Fruit fly (Drosophila melanogaster) whole organism, embryonic: Measurements from ENCODE around the gene Tengl1.

Experiments used
- Atf6 ChIP-seq: fragments of 200-800 bp; sonication (Bioruptor generic); IDR thresholded peaks from 2 replicates; pipeline ENCODE4 v1.3.6; 2022; ENCODE audit warnings: missing biosample characterization, missing genetic modification characterization
- Bgb ChIP-seq: fragments of 200-800 bp; sonication (Bioruptor generic); IDR thresholded peaks from 2 replicates; pipeline ENCODE4 v1.3.6; 2022; ENCODE audit warnings: missing biosample characterization, missing genetic modification characterization; ENCODE audit not compliant: partially characterized antibody
- CG10274 ChIP-seq: fragments of 200-800 bp; sonication (Bioruptor generic); optimal IDR thresholded peaks from 3 replicates; lab custom pipeline; 2017; ENCODE audit warnings: missing biosample characterization, mild to moderate bottlenecking, missing genetic modification characterization
- CG10462 ChIP-seq: fragments of 200-800 bp; sonication (Bioruptor generic); optimal IDR thresholded peaks from 2 replicates; lab custom pipeline; 2016; ENCODE audit warnings: missing biosample characterization, missing genetic modification characterization
- CG10565 ChIP-seq: fragments of 200-800 bp; sonication (Bioruptor generic); optimal IDR thresholded peaks from 3 replicates; lab custom pipeline; 2016; ENCODE audit warnings: missing biosample characterization, mild to moderate bottlenecking, missing genetic modification characterization
- CG17328 ChIP-seq: fragments of 200-800 bp; sonication (Bioruptor generic); IDR thresholded peaks from 2 replicates; pipeline ENCODE4 v1.3.6; 2022; ENCODE audit warnings: missing biosample characterization, missing genetic modification characterization
- CG17361 ChIP-seq: fragments of 200-800 bp; sonication (Bioruptor generic); IDR thresholded peaks from 3 replicates; pipeline ENCODE4 v1.3.6; 2022; ENCODE audit warnings: missing biosample characterization, missing genetic modification characterization
- CG17612 ChIP-seq: fragments of 200-800 bp; sonication (Bioruptor generic); IDR thresholded peaks from 2 replicates; pipeline ENCODE4 v1.3.6; 2022; ENCODE audit warnings: missing biosample characterization, missing genetic modification characterization
- CG17912 ChIP-seq: fragments of 200-800 bp; sonication (Bioruptor generic); optimal IDR thresholded peaks from 2 replicates; lab custom pipeline; 2018; ENCODE audit warnings: missing biosample characterization, mild to moderate bottlenecking, missing genetic modification characterization
- CG18599 ChIP-seq: fragments of 200-800 bp; sonication (Bioruptor generic); optimal IDR thresholded peaks from 3 replicates; lab custom pipeline; 2017; ENCODE audit warnings: missing biosample characterization, missing genetic modification characterization, mild to moderate bottlenecking, moderate library complexity, missing genetic modification reagents
- CG18619 ChIP-seq: fragments of 200-800 bp; sonication (Bioruptor generic); optimal IDR thresholded peaks from 3 replicates; lab custom pipeline; 2017; ENCODE audit warnings: missing biosample characterization, mild to moderate bottlenecking, missing genetic modification characterization
- CG2116 ChIP-seq: fragments of 200-800 bp; sonication (Bioruptor generic); optimal IDR thresholded peaks from 3 replicates; lab custom pipeline; 2018; ENCODE audit warnings: missing biosample characterization, mild to moderate bottlenecking, missing genetic modification characterization
- CG2199 ChIP-seq: fragments of 200-800 bp; sonication (Bioruptor generic); IDR thresholded peaks from 3 replicates; pipeline ENCODE4 v1.3.6; 2022; ENCODE audit warnings: missing biosample characterization, missing genetic modification characterization
- CG2202 ChIP-seq: fragments of 200-800 bp; sonication (Bioruptor generic); optimal IDR thresholded peaks from 2 replicates; lab custom pipeline; 2018; ENCODE audit warnings: missing biosample characterization, mild to moderate bottlenecking, missing genetic modification characterization
- CG2712 ChIP-seq: fragments of 200-800 bp; optimal IDR thresholded peaks from 3 replicates; lab custom pipeline; 2019; ENCODE audit warnings: missing biosample characterization, mild to moderate bottlenecking, missing genetic modification characterization, moderate library complexity
- CG30020 ChIP-seq: fragments of 200-800 bp; optimal IDR thresholded peaks from 2 replicates; lab custom pipeline; 2019; ENCODE audit warnings: missing biosample characterization, mild to moderate bottlenecking, missing genetic modification characterization, moderate library complexity
- CG3065 ChIP-seq: fragments of 200-800 bp; sonication (Bioruptor generic); optimal IDR thresholded peaks from 2 replicates; lab custom pipeline; 2016; ENCODE audit warnings: missing biosample characterization, missing genetic modification characterization
- CG42726 ChIP-seq: fragments of 200-800 bp; sonication (Bioruptor generic); IDR thresholded peaks from 2 replicates; pipeline ENCODE4 v1.3.6; 2022; ENCODE audit warnings: missing biosample characterization, missing genetic modification characterization; ENCODE audit not compliant: partially characterized antibody
- CG7372 ChIP-seq: fragments of 200-800 bp; sonication (Bioruptor generic); IDR thresholded peaks from 2 replicates; pipeline ENCODE4 v1.3.6; 2022; ENCODE audit warnings: missing biosample characterization, missing genetic modification characterization
- CHES-1-like ChIP-seq: fragments of 200-800 bp; sonication (Bioruptor generic); optimal IDR thresholded peaks from 2 replicates; lab custom pipeline; 2016; ENCODE audit warnings: missing biosample characterization, missing genetic modification characterization
- Dfd ChIP-seq, 2 experiments: fragments of >200 bp; optimal IDR thresholded peaks; 2 replicates each; lab custom pipeline; 2017; ENCODE audit warnings: missing biosample characterization in 2 of 2, missing genetic modification characterization in 2 of 2
- Dip2 ChIP-seq: fragments of 200-800 bp; sonication (Bioruptor generic); IDR thresholded peaks from 2 replicates; pipeline ENCODE4 v1.3.6; 2022; ENCODE audit warnings: missing biosample characterization, missing genetic modification characterization
- Dp ChIP-seq: fragments of 200-800 bp; sonication (Bioruptor generic); optimal IDR thresholded peaks from 2 replicates; lab custom pipeline; 2018; ENCODE audit warnings: missing biosample characterization, mild to moderate bottlenecking, missing genetic modification characterization, moderate library complexity
- E2f1 ChIP-seq: fragments of 200-800 bp; sonication (Bioruptor generic); IDR thresholded peaks from 2 replicates; pipeline ENCODE4 v1.3.6; 2022; ENCODE audit warnings: missing biosample characterization, missing genetic modification characterization
- H2.0 ChIP-seq: fragments of 200-800 bp; sonication (Bioruptor generic); IDR thresholded peaks from 2 replicates; pipeline ENCODE4 v1.3.6; 2022; ENCODE audit warnings: missing biosample characterization, missing genetic modification characterization
- Nf-YA ChIP-seq: fragments of 200-800 bp; sonication (Bioruptor generic); IDR thresholded peaks from 2 replicates; pipeline ENCODE4 v1.3.6; 2022; ENCODE audit warnings: missing biosample characterization, missing genetic modification characterization
- Opbp ChIP-seq: fragments of 200-800 bp; sonication (Bioruptor generic); IDR thresholded peaks from 3 replicates; pipeline ENCODE4 v1.3.6; 2022; ENCODE audit warnings: missing biosample characterization, missing genetic modification characterization; ENCODE audit not compliant: partially characterized antibody
- Optix ChIP-seq: fragments of 200-800 bp; sonication (Bioruptor generic); IDR thresholded peaks from 3 replicates; pipeline ENCODE4 v1.3.6; 2022; ENCODE audit warnings: missing biosample characterization, missing genetic modification characterization
- Ravus ChIP-seq: fragments of 200-800 bp; sonication (Bioruptor generic); IDR thresholded peaks from 2 replicates; pipeline ENCODE4 v1.3.6; 2022; ENCODE audit warnings: missing biosample characterization, missing genetic modification characterization
- Scr ChIP-seq: fragments of 200-800 bp; sonication (Bioruptor generic); IDR thresholded peaks from 2 replicates; pipeline ENCODE4 v1.3.6; 2022; ENCODE audit warnings: missing biosample characterization, missing genetic modification characterization; ENCODE audit not compliant: partially characterized antibody
- ara ChIP-seq: fragments of 200-800 bp; sonication (Bioruptor generic); IDR thresholded peaks from 2 replicates; pipeline ENCODE4 v1.3.6; 2022; ENCODE audit warnings: missing biosample characterization, missing genetic modification characterization
- bbx ChIP-seq: fragments of 200-800 bp; sonication (Bioruptor generic); IDR thresholded peaks from 2 replicates; pipeline ENCODE4 v1.3.6; 2022; ENCODE audit warnings: missing biosample characterization, missing genetic modification characterization; ENCODE audit not compliant: partially characterized antibody
- disco-r ChIP-seq: fragments of 200-800 bp; sonication (Bioruptor generic); optimal IDR thresholded peaks from 2 replicates; lab custom pipeline; 2016; ENCODE audit warnings: missing biosample characterization, missing genetic modification characterization
- ham ChIP-seq: fragments of 200-800 bp; sonication (Bioruptor generic); IDR thresholded peaks from 2 replicates; pipeline ENCODE4 v1.3.6; 2022; ENCODE audit warnings: missing biosample characterization, missing genetic modification characterization
- hkb ChIP-seq, 2 experiments: fragments of 200-800 bp in 1 of 2; fragments of >200 bp in 1 of 2; sonication (Bioruptor generic) in 1 of 2; IDR thresholded peaks in 1 of 2; optimal IDR thresholded peaks in 1 of 2; 2 replicates each; pipeline versions ENCODE4 v1.3.6 to Lab custom; 2017 to 2022; ENCODE audit warnings: missing biosample characterization in 1 of 2, missing genetic modification characterization in 1 of 2
- hth ChIP-seq: fragments of >200 bp; optimal IDR thresholded peaks from 2 replicates; lab custom pipeline; 2017; ENCODE audit warnings: inconsistent platforms
- odd ChIP-seq: fragments of 200-800 bp; sonication (Bioruptor generic); optimal IDR thresholded peaks from 2 replicates; lab custom pipeline; 2017; ENCODE audit warnings: missing biosample characterization, mild to moderate bottlenecking, missing genetic modification characterization
- org-1 ChIP-seq: fragments of 200-800 bp; sonication (Bioruptor generic); optimal IDR thresholded peaks from 2 replicates; lab custom pipeline; 2017; ENCODE audit warnings: missing biosample characterization, missing genetic modification characterization
- pan ChIP-seq, 4 experiments: fragments of >200 bp in 3 of 4; fragments of 200-800 bp in 1 of 4; sonication (Bioruptor generic) in 1 of 4; optimal IDR thresholded peaks in 3 of 4; IDR thresholded peaks in 1 of 4; 2 replicates each; pipeline versions ENCODE4 v1.3.6 to Lab custom; 2017 to 2022; ENCODE audit warnings: missing biosample characterization in 2 of 4, missing genetic modification characterization in 2 of 4, mixed read lengths in 1 of 4
- pb ChIP-seq: fragments of 200-800 bp; sonication (Bioruptor generic); optimal IDR thresholded peaks from 3 replicates; lab custom pipeline; 2016; ENCODE audit warnings: missing biosample characterization, missing genetic modification characterization
- salm ChIP-seq: fragments of 200-800 bp; sonication (Bioruptor generic); optimal IDR thresholded peaks from 2 replicates; lab custom pipeline; 2018; ENCODE audit warnings: missing biosample characterization, mild to moderate bottlenecking, missing genetic modification characterization
- scrt ChIP-seq: fragments of 200-800 bp; sonication (Bioruptor generic); optimal IDR thresholded peaks from 2 replicates; lab custom pipeline; 2018; ENCODE audit warnings: missing biosample characterization, mild to moderate bottlenecking, missing genetic modification characterization, moderate library complexity
- sens ChIP-seq: fragments of 200-800 bp; sonication (Bioruptor generic); peaks from one replicate; lab custom pipeline; 2016; ENCODE audit warnings: missing biosample characterization, missing genetic modification characterization
- sens-2 ChIP-seq: fragments of 200-800 bp; sonication (Bioruptor generic); IDR thresholded peaks from 2 replicates; pipeline ENCODE4 v1.3.6; 2022; ENCODE audit warnings: missing biosample characterization, missing genetic modification characterization
- sim ChIP-seq: fragments of 200-800 bp; sonication (Bioruptor generic); IDR thresholded peaks from 2 replicates; pipeline ENCODE4 v1.3.6; 2022; ENCODE audit warnings: missing biosample characterization, missing genetic modification characterization
- tin ChIP-seq: fragments of 200-800 bp; sonication (Bioruptor generic); optimal IDR thresholded peaks from 3 replicates; lab custom pipeline; 2016; ENCODE audit warnings: missing biosample characterization, missing genetic modification characterization
- trh ChIP-seq: fragments of 200-800 bp; sonication (Bioruptor generic); optimal IDR thresholded peaks from 2 replicates; lab custom pipeline; 2016; ENCODE audit warnings: missing biosample characterization, missing genetic modification characterization
- zfh1 ChIP-seq: fragments of 200-800 bp; sonication (Bioruptor generic); IDR thresholded peaks from 3 replicates; pipeline ENCODE4 v1.3.6; 2022; ENCODE audit warnings: missing biosample characterization, missing genetic modification characterization

Tengl1 gene

DNA sequence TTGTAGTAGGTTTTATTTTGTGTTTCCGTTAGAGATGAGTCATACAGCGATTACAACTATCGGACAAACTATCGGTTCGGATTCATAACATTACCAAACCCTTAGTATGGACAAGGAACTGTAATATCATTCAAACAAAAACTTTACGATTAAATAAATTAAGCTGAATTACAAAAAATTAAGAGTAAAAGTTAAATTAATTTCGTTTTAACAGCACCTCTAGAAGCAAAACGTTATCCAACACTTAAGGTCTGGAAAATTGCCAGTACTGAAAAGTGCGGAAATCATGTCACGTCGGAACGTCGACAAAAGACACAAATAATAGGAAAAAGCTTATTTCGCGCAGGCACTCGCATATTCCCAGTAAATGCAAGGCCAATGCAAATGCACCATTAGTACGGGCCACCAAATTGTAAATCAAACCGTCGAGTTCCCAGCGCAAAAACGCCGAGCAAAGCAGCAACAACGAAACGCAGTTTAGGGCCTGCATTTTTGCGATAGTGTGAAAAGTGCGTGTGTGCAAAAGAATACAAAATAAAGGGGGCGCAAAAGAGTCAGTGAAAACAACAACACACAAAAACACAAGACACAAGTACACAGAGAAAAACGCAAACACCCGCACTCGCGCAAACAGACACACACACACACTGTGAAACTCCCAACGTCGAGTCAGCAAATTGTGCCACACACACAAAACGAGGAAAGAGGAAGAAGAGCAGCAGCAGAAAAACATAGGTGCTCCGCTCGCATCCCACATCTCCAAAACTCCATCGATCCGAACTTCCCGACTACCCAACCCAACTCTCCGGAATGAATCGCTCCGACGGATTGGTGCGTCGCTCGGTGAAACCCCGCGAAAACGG, 13.9 kb downstream of the Tengl1 start, which contains the start of the genes CG15387 and sau (continued):
- TF ChIP-seq H2.0 (GFP tag; lab: Robert Waterston, UW) (peak; percentile 85), CG17912 (peak; percentile 69), CG2116 (GFP tag; lab: Kevin White, UChicago) (peak; percentile 90), CG10274 (GFP tag; lab: Kevin White, UChicago) (peak; percentile 60), CG17612 (0 out of 2 replicates have a peak, but pooled peaks have one; percentile 35), hkb (optimal IDR thresholded peaks at IDR 0.05; lab: Kevin White, UChicago) (no peak), hkb (GFP tag; IDR thresholded peaks at IDR 0.05; lab: Robert Waterston, UW) (peak; percentile 86), CG10462 (GFP tag; lab: Kevin White, UChicago) (peak; percentile 73), CG2202 (peak; percentile 68), CG3065 (GFP tag; lab: Kevin White, UChicago) (peak; percentile 79), sens (peak; percentile 99), E2f1 (peak; percentile 80), odd (GFP tag; lab: Kevin White, UChicago) (peak; percentile 71), bbx (GFP tag; lab: Robert Waterston, UW) (peak; percentile 86), CHES-1-like (GFP tag; lab: Kevin White, UChicago) (peak; percentile 90), CG42726 (GFP tag; lab: Robert Waterston, UW) (peak; percentile 70; the same call in 1 of the 2 replicates), ham (GFP tag; lab: Robert Waterston, UW) (no peak), CG30020 (tag; lab: Kevin White, UChicago) (peak; percentile 80), disco-r (GFP tag; lab: Kevin White, UChicago) (peak; percentile 84), CG2199 (GFP tag; lab: Robert Waterston, UW) (0 out of 3 replicates have a peak, but pooled peaks have one; percentile 76), Nf-YA (GFP tag; lab: Robert Waterston, UW) (peak; percentile 47), CG18599 (GFP tag; lab: Kevin White, UChicago) (peak; percentile 90), CG18619 (peak; percentile 78), CG17328 (GFP tag; lab: Robert Waterston, UW) (peak; percentile 76), CG17361 (GFP tag; lab: Robert Waterston, UW) (peak; percentile 89), Atf6 (GFP tag; lab: Robert Waterston, UW) (peak; percentile 90), trh (GFP tag; lab: Kevin White, UChicago) (peak; percentile 41), salm (tag; lab: Kevin White, UChicago) (peak; percentile 58), Scr (peak; percentile 97), tin (GFP tag; lab: Kevin White, UChicago) (peak; percentile 90), Ravus (GFP tag; lab: Robert Waterston, UW) (peak; percentile 46), CG7372 (GFP tag; lab: Robert Waterston, UW) (peak; percentile 83), zfh1 (GFP tag; lab: Robert Waterston, UW) (peak; percentile 81), org-1 (peak; percentile 63), hth (lab: Kevin White, UChicago) (no peak), pan (optimal IDR thresholded peaks at IDR 0.05; lab: Kevin White, UChicago) (no peak), pan (GFP tag; optimal IDR thresholded peaks at IDR 0.05 in 1 of 2, IDR thresholded peaks at IDR 0.05 in 1 of 2) (peak in 1 of 2 experiments; percentile 87), sim (GFP tag; lab: Robert Waterston, UW) (no peak), ara (GFP tag; lab: Robert Waterston, UW) (peak; percentile 82), scrt (GFP tag; lab: Kevin White, UChicago) (peak; percentile 71), CG10565 (GFP tag; lab: Kevin White, UChicago) (no peak), Opbp (GFP tag; lab: Robert Waterston, UW) (peak; percentile 82), Dip2 (GFP tag; lab: Robert Waterston, UW) (no peak), Dfd (GFP tag; optimal IDR thresholded peaks at IDR 0.05; lab: Kevin White, UChicago) (no peak), CG2712 (tag; lab: Kevin White, UChicago) (peak; percentile 89), pb (GFP tag; lab: Kevin White, UChicago) (peak; percentile 86), Bgb (peak; percentile 88), sens-2 (GFP tag; lab: Robert Waterston, UW) (no peak), Dp (GFP tag; lab: Kevin White, UChicago) (peak; percentile 16), Optix (GFP tag; lab: Robert Waterston, UW) (peak; percentile 40; the same call in 1 of the 3 replicates)
